Worm (Caenorhabditis elegans) whole organism, L1 larva: Measurements from ENCODE around the gene elp-1.
A peak's percentile ranks its signal among the peaks of the same experiment; 100 is the strongest.

Experiments used
- C16A3.4 ChIP-seq: fragments of 150-350 bp; optimal IDR thresholded peaks from 2 replicates; lab custom pipeline; 2014; ENCODE audit warnings: missing biosample characterization, missing genetic modification characterization
- alr-1 ChIP-seq: fragments of 200-800 bp; sonication (Bioruptor generic); optimal IDR thresholded peaks from 2 replicates; lab custom pipeline; 2018; ENCODE audit warnings: borderline replicate concordance, mild to moderate bottlenecking, missing genetic modification characterization, missing compliant biosample characterization
- blmp-1 ChIP-seq: fragments of 150-350 bp; optimal IDR thresholded peaks from 2 replicates; lab custom pipeline; 2014; ENCODE audit warnings: missing biosample characterization, missing genetic modification characterization
- ceh-63 ChIP-seq: fragments of 200-800 bp; sonication (Bioruptor generic); optimal IDR thresholded peaks from 2 replicates; lab custom pipeline; 2018; ENCODE audit warnings: mild to moderate bottlenecking, missing genetic modification characterization, missing compliant biosample characterization
- ceh-82 ChIP-seq, 3 experiments: fragments of 150-350 bp in 1 of 3; sonication (generic microtip) in 2 of 3; optimal IDR thresholded peaks; 2 replicates each; lab custom pipeline; 2014 to 2017; ENCODE audit warnings: missing biosample characterization in 3 of 3, missing genetic modification characterization in 3 of 3
- efl-1 ChIP-seq, 4 experiments: fragments of 150-350 bp; optimal IDR thresholded peaks in 3 of 4; peaks in 1 of 4; 1 replicate in 1 of 4; 2 replicates in 3 of 4; lab custom pipeline; 2014; ENCODE audit warnings: missing biosample characterization in 2 of 4, missing genetic modification characterization in 2 of 4, missing genetic modification reagents in 2 of 4
- egl-13 ChIP-seq: sonication (generic microtip); optimal IDR thresholded peaks from 2 replicates; lab custom pipeline; 2016; ENCODE audit warnings: missing genotype, missing genetic modification reagents, missing genetic modification characterization, missing compliant biosample characterization
- elt-2 ChIP-seq: sonication (generic microtip); optimal IDR thresholded peaks from 2 replicates; lab custom pipeline; 2016; ENCODE audit warnings: missing genetic modification characterization, mild to moderate bottlenecking, inconsistent platforms, missing compliant biosample characterization, missing genetic modification reagents
- fkh-10 ChIP-seq: sonication (generic microtip); optimal IDR thresholded peaks from 2 replicates; lab custom pipeline; 2017; ENCODE audit warnings: missing biosample characterization, missing genetic modification reagents, missing genetic modification characterization
- fkh-4 ChIP-seq: sonication (generic microtip); optimal IDR thresholded peaks from 2 replicates; lab custom pipeline; 2016; ENCODE audit warnings: missing compliant biosample characterization, missing genetic modification characterization, borderline replicate concordance
- fkh-8 ChIP-seq: sonication (generic microtip); optimal IDR thresholded peaks from 2 replicates; lab custom pipeline; 2016; ENCODE audit warnings: mild to moderate bottlenecking, missing genetic modification characterization, missing compliant biosample characterization
- hlh-4 ChIP-seq: sonication (generic microtip); optimal IDR thresholded peaks from 2 replicates; lab custom pipeline; 2016; ENCODE audit warnings: mild to moderate bottlenecking, missing genetic modification characterization, missing compliant biosample characterization
- irx-1 ChIP-seq: sonication (generic microtip); optimal IDR thresholded peaks from 2 replicates; lab custom pipeline; 2016; ENCODE audit warnings: missing genetic modification characterization, missing compliant biosample characterization
- lin-14 ChIP-seq: fragments of 200-800 bp; sonication (Bioruptor generic); optimal IDR thresholded peaks from 2 replicates; lab custom pipeline; 2018; ENCODE audit warnings: mild to moderate bottlenecking, missing genetic modification characterization, moderate library complexity, missing compliant biosample characterization
- lin-39 ChIP-seq: fragments of 150-350 bp; optimal IDR thresholded peaks from 2 replicates; lab custom pipeline; 2014; ENCODE audit warnings: missing biosample characterization, missing genetic modification reagents, missing genetic modification characterization
- mdl-1 ChIP-seq, 2 experiments: fragments of 150-350 bp; optimal IDR thresholded peaks; 2 replicates each; lab custom pipeline; 2014 to 2017; ENCODE audit warnings: missing biosample characterization in 2 of 2, missing genetic modification characterization in 2 of 2, inconsistent platforms in 1 of 2
- mep-1 ChIP-seq: fragments of 150-350 bp; optimal IDR thresholded peaks from 2 replicates; lab custom pipeline; 2014; ENCODE audit warnings: missing biosample characterization, missing genetic modification characterization
- nhr-11 ChIP-seq: fragments of 150-350 bp; optimal IDR thresholded peaks from 2 replicates; lab custom pipeline; 2014; ENCODE audit warnings: missing biosample characterization, missing genetic modification characterization
- nhr-20 ChIP-seq: sonication (generic microtip); optimal IDR thresholded peaks from 2 replicates; lab custom pipeline; 2016; ENCODE audit warnings: mild to moderate bottlenecking, missing genetic modification characterization, missing compliant biosample characterization
- nhr-237 ChIP-seq: fragments of 150-350 bp; optimal IDR thresholded peaks from 2 replicates; lab custom pipeline; 2014; ENCODE audit warnings: missing biosample characterization, missing genetic modification characterization
- nhr-28 ChIP-seq: fragments of 150-350 bp; optimal IDR thresholded peaks from 2 replicates; lab custom pipeline; 2014; ENCODE audit warnings: missing biosample characterization, missing genetic modification characterization
- nhr-47 ChIP-seq: sonication (generic microtip); optimal IDR thresholded peaks from 2 replicates; lab custom pipeline; 2016; ENCODE audit warnings: mild to moderate bottlenecking, missing genetic modification characterization, moderate library complexity, missing compliant biosample characterization
- nhr-71 ChIP-seq: sonication (generic microtip); optimal IDR thresholded peaks from 2 replicates; lab custom pipeline; 2016; ENCODE audit warnings: mild to moderate bottlenecking, missing genetic modification characterization, moderate library complexity, missing compliant biosample characterization
- nhr-76 ChIP-seq: sonication (generic microtip); optimal IDR thresholded peaks from 2 replicates; lab custom pipeline; 2017; ENCODE audit warnings: missing biosample characterization, missing genetic modification characterization
- nhr-77 ChIP-seq: fragments of 150-350 bp; optimal IDR thresholded peaks from 2 replicates; lab custom pipeline; 2014; ENCODE audit warnings: missing biosample characterization, missing genetic modification characterization
- nhr-84 ChIP-seq: sonication (generic microtip); optimal IDR thresholded peaks from 2 replicates; lab custom pipeline; 2017; ENCODE audit warnings: missing biosample characterization, missing genetic modification characterization
- nhr-85 ChIP-seq: sonication (generic microtip); peaks from one replicate; lab custom pipeline; 2016; ENCODE audit warnings: missing genetic modification characterization, inconsistent platforms, missing compliant biosample characterization
- pqm-1 ChIP-seq: sonication (generic microtip); optimal IDR thresholded peaks from 3 replicates; lab custom pipeline; 2017; ENCODE audit warnings: missing biosample characterization, missing genetic modification characterization
- rnt-1 ChIP-seq: sonication (generic microtip); optimal IDR thresholded peaks from 2 replicates; lab custom pipeline; 2016; ENCODE audit warnings: mild to moderate bottlenecking, missing genetic modification characterization, moderate library complexity, missing compliant biosample characterization
- snpc-4 ChIP-seq: fragments of 150-350 bp; optimal IDR thresholded peaks from 2 replicates; lab custom pipeline; 2014; ENCODE audit warnings: missing biosample characterization, missing genetic modification characterization
- snu-23 ChIP-seq: sonication (generic microtip); optimal IDR thresholded peaks from 2 replicates; lab custom pipeline; 2016; ENCODE audit warnings: missing genetic modification characterization, missing compliant biosample characterization
- sox-4 ChIP-seq: sonication (generic microtip); optimal IDR thresholded peaks from 2 replicates; lab custom pipeline; 2016; ENCODE audit warnings: missing genetic modification characterization, missing compliant biosample characterization
- sptf-1 ChIP-seq: fragments of 150-350 bp; optimal IDR thresholded peaks from 2 replicates; lab custom pipeline; 2014; ENCODE audit warnings: missing biosample characterization, missing genetic modification characterization
- sup-37 ChIP-seq: fragments of 200-800 bp; sonication (Bioruptor generic); optimal IDR thresholded peaks from 2 replicates; lab custom pipeline; 2018; ENCODE audit warnings: mild to moderate bottlenecking, missing genetic modification characterization, missing compliant biosample characterization
- unc-98 ChIP-seq: fragments of 200-800 bp; sonication (Bioruptor generic); IDR thresholded peaks from 2 replicates; pipeline ENCODE4 v1.3.6; 2022; ENCODE audit warnings: missing genetic modification characterization, missing compliant biosample characterization
- vab-15 ChIP-seq: sonication (generic microtip); optimal IDR thresholded peaks from 2 replicates; lab custom pipeline; 2017; ENCODE audit warnings: missing genotype, mild to moderate bottlenecking, missing genetic modification characterization, missing compliant biosample characterization

Gene elp-1

ce11 chrV:20775269-20775668, 5.3 kb upstream of the elp-1 start, which contains the start of gene F38A6.4:
Gene F38A6.4, minus strand, starts transcription at chrV:20775369.
- TF ChIP-seq nhr-47 (tag; lab: Kevin White, UChicago) (no peak), alr-1 (tag; lab: Kevin White, UChicago) (no peak), nhr-28 (no peak), nhr-11 (tag; lab: Kevin White, UChicago) (no peak), nhr-71 (tag; lab: Kevin White, UChicago) (peak; percentile 2), egl-13 (tag; lab: Kevin White, UChicago) (no peak), blmp-1 (tag; lab: Kevin White, UChicago) (no peak), hlh-4 (tag; lab: Kevin White, UChicago) (peak; percentile 53), snu-23 (GFP tag; lab: Kevin White, UChicago) (no peak), snpc-4 (no peak), efl-1 (optimal IDR thresholded peaks at IDR 0.05; lab: Kevin White, UChicago) (no peak), efl-1 (GFP tag; optimal IDR thresholded peaks at IDR 0.05 in 1 of 2; lab: Kevin White, UChicago) (peak in 1 of 2 experiments; percentile 31)

DNA sequence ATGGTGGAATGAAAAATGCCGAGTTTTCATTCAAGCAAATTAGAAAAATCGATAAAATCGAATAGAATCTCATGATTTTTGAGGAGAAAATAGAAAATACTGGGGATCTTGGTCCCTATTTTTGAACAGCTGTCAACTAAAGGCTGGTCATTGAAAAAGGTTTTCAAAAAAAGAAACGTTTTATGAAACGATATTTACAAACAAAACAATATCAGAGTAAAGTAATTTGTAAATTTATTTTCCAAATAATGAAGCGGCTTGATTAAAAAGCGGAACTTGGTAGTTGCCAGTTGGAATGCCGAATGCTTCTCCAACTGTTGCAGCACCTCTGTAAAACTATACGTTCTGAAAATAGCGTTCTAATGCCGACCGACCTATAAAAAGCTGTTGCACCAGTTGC, 3.7 kb upstream of the elp-1 start, which contains the start of gene F38A6.5:
Gene F38A6.5, minus strand, starts transcription at position 101 of the 400 bp plus-strand sequence.
- TF ChIP-seq nhr-76 (tag; lab: Kevin White, UChicago) (no peak), irx-1 (no peak), sox-4 (tag; lab: Kevin White, UChicago) (no peak), ceh-63 (no peak)

ce11 chrV:20771702-20772101, 1.7 kb upstream of the elp-1 start:
- no peak for TF ChIP-seq fkh-10 (GFP tag; lab: Kevin White, UChicago)
- TF ChIP-seq pqm-1 = no peak
- TF ChIP-seq nhr-84 (tag; lab: Kevin White, UChicago) = no peak
- no peak for TF ChIP-seq C16A3.4 (tag; lab: Kevin White, UChicago)
- TF ChIP-seq nhr-85 (tag; lab: Kevin White, UChicago) = peak; percentile 46
- peak; percentile 3 for TF ChIP-seq nhr-71 (tag; lab: Kevin White, UChicago)
- no peak for TF ChIP-seq nhr-20 (tag; lab: Kevin White, UChicago)
- peak; percentile 14 for TF ChIP-seq blmp-1 (tag; lab: Kevin White, UChicago)
- TF ChIP-seq rnt-1 (tag; lab: Kevin White, UChicago) = peak; percentile 52
- peak; percentile 56 for TF ChIP-seq lin-14 (GFP tag; lab: Kevin White, UChicago)
- no peak for TF ChIP-seq unc-98 (GFP tag; lab: Robert Waterston, UW)
- TF ChIP-seq mep-1 = peak; percentile 2
- TF ChIP-seq, all 84 proteins: peak for 6

DNA sequence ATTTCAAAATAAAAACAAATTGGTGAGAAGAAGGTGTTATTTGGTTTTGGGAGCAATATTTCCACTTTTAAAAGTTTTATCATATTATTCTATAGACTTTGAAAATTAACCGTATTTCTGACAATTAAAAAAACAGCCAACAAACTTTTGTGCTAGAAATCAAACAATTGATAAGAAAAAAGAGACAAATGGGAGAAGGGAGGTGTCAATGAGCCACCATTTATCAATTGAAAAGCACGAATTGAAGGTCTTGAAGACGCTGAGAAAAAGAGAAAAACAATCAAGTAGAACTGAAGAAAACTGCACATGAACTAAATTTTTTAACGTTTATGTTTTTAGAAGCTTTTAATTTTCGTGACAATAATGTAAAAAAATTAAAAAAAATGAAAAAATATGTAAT, 885 bp upstream of the elp-1 start:
- no peak for TF ChIP-seq fkh-8 (tag; lab: Kevin White, UChicago)
- TF ChIP-seq elt-2 (tag; lab: Kevin White, UChicago) = peak; percentile 34
- TF ChIP-seq nhr-77 (tag; lab: Kevin White, UChicago) = no peak
- no peak for TF ChIP-seq fkh-4 (tag; lab: Kevin White, UChicago)
- TF ChIP-seq vab-15 (tag; lab: Kevin White, UChicago) = no peak
- no peak for TF ChIP-seq lin-39
- no peak for TF ChIP-seq ceh-82 (tag; optimal IDR thresholded peaks at IDR 0.05; lab: Kevin White, UChicago)
- TF ChIP-seq nhr-85 (tag; lab: Kevin White, UChicago) = no peak
- TF ChIP-seq sup-37 (GFP tag; lab: Kevin White, UChicago) = no peak
- peak; percentile 22 for TF ChIP-seq lin-14 (GFP tag; lab: Kevin White, UChicago)
- no peak for TF ChIP-seq nhr-237 (tag; lab: Kevin White, UChicago)
- no peak for TF ChIP-seq nhr-47 (tag; lab: Kevin White, UChicago)
- no peak for TF ChIP-seq mdl-1 (tag; optimal IDR thresholded peaks at IDR 0.05; lab: Kevin White, UChicago)
- no peak for TF ChIP-seq sptf-1 (tag; lab: Kevin White, UChicago)
